Fruit fly (Drosophila melanogaster) whole organism, prepupa: Measurements from ENCODE around the gene CG10031.

Experiments used
- CG11902 ChIP-seq: fragments of 200-800 bp; sonication (Bioruptor generic); optimal IDR thresholded peaks from 3 replicates; lab custom pipeline; 2016; ENCODE audit warnings: missing biosample characterization, missing genetic modification characterization
- CG6276 ChIP-seq: fragments of 200-800 bp; sonication (Bioruptor generic); optimal IDR thresholded peaks from 2 replicates; lab custom pipeline; 2017; ENCODE audit warnings: missing biosample characterization, mild to moderate bottlenecking, missing genetic modification characterization
- CG6792 ChIP-seq: fragments of 200-800 bp; sonication (Bioruptor generic); optimal IDR thresholded peaks from 3 replicates; lab custom pipeline; 2016; ENCODE audit warnings: missing biosample characterization, missing genetic modification characterization
- CG7368 ChIP-seq: fragments of 200-800 bp; sonication (Bioruptor generic); optimal IDR thresholded peaks from 3 replicates; lab custom pipeline; 2016; ENCODE audit warnings: missing biosample characterization, missing genetic modification characterization
- CG9139 ChIP-seq: fragments of 200-800 bp; sonication (Bioruptor generic); optimal IDR thresholded peaks from 3 replicates; lab custom pipeline; 2017; ENCODE audit warnings: missing biosample characterization, mild to moderate bottlenecking, missing genetic modification characterization
- Gug ChIP-seq: fragments of 200-800 bp; sonication (Bioruptor generic); IDR thresholded peaks from 2 replicates; pipeline ENCODE4 v1.3.6; 2022; ENCODE audit warnings: missing biosample characterization, missing genetic modification characterization
- Lpt ChIP-seq: fragments of 200-800 bp; sonication (Bioruptor generic); optimal IDR thresholded peaks from 3 replicates; lab custom pipeline; 2016; ENCODE audit warnings: missing biosample characterization, missing genetic modification characterization
- eg ChIP-seq: fragments of 200-800 bp; sonication (Bioruptor generic); IDR thresholded peaks from 3 replicates; pipeline ENCODE4 v1.3.6; 2022; ENCODE audit warnings: missing biosample characterization, missing genetic modification characterization
- salr ChIP-seq, 2 experiments: fragments of 200-800 bp; sonication (Bioruptor generic); optimal IDR thresholded peaks; 3 replicates each; lab custom pipeline; 2016 to 2018; ENCODE audit warnings: missing biosample characterization in 2 of 2, missing genetic modification characterization in 2 of 2, mild to moderate bottlenecking in 1 of 2

dm6 chr2L:3703260-3703659, 4.4 kb upstream of the CG10031 start, which contains the start of gene CG2816:
- TF ChIP-seq CG7368 (GFP tag; lab: Kevin White, UChicago) = peak; percentile 80
- TF ChIP-seq Lpt (GFP tag; lab: Kevin White, UChicago) = peak; percentile 84
- TF ChIP-seq Gug (GFP tag; lab: Robert Waterston, UW) = peak; percentile 90
- TF ChIP-seq CG11902 (GFP tag; lab: Kevin White, UChicago) = peak; percentile 76
- TF ChIP-seq CG9139 (GFP tag; lab: Kevin White, UChicago) = no peak
- peak; percentile 97 for TF ChIP-seq eg
- TF ChIP-seq CG6276 (GFP tag; lab: Kevin White, UChicago) = peak; percentile 90
- peak; percentile 81 for TF ChIP-seq CG6792 (GFP tag; lab: Kevin White, UChicago)
- TF ChIP-seq salr (GFP tag; optimal IDR thresholded peaks at IDR 0.05; lab: Kevin White, UChicago) = peak; percentile 32 to 79
